Fruit fly (Drosophila melanogaster): Measurements from ENCODE around the gene elm.

The elm gene

dm6 chr3R:5654692-5655181 lies at the start of gene elm, which contains the start of gene MED27 (continued):
- TF ChIP-seq Lim3 (GFP tag; IDR thresholded peaks at IDR 0.05) (peak; percentile 81), CG5245 (GFP tag; optimal IDR thresholded peaks at IDR 0.05) (peak; percentile 88), az2 (GFP tag; optimal IDR thresholded peaks at IDR 0.05) (peak; percentile 96), pnt (GFP tag; optimal IDR thresholded peaks at IDR 0.05) (peak; percentile 92), eve (GFP tag; optimal IDR thresholded peaks at IDR 0.05) (peak in 1 of 2 experiments; percentile 66), Nf-YC (tag; optimal IDR thresholded peaks at IDR 0.05) (peak; percentile 90), ase (GFP tag; IDR thresholded peaks at IDR 0.05) (peak; percentile 88), CG11504 (tag; optimal IDR thresholded peaks at IDR 0.05) (peak; percentile 89), dimm (GFP tag; IDR thresholded peaks at IDR 0.05) (peak; percentile 82), CG1024 (GFP tag; IDR thresholded peaks at IDR 0.05) (peak; percentile 60; the same call in 1 of the 2 replicates), tap (tag; optimal IDR thresholded peaks at IDR 0.05) (peak; percentile 62), CG7963 (GFP tag; IDR thresholded peaks at IDR 0.05; ENCODE audit: partially characterized antibody) (peak; percentile 58; the same call in 1 of the 3 replicates), zen (tag; optimal IDR thresholded peaks at IDR 0.05) (peak; percentile 94), CG6683 (GFP tag; optimal IDR thresholded peaks at IDR 0.05) (peak; percentile 52), CG4854 (GFP tag; optimal IDR thresholded peaks at IDR 0.05) (peak; percentile 86), jigr1 (GFP tag; IDR thresholded peaks at IDR 0.05) (peak; percentile 93), HHEX (GFP tag; optimal IDR thresholded peaks at IDR 0.05) (peak; percentile 87), Hmr (GFP tag; optimal IDR thresholded peaks at IDR 0.05) (peak; percentile 93), CG3995 (GFP tag; optimal IDR thresholded peaks at IDR 0.05) (peak; percentile 66), CG10321 (GFP tag; IDR thresholded peaks at IDR 0.05) (peak; percentile 48; the same call in 1 of the 2 replicates), ATbp (GFP tag; optimal IDR thresholded peaks at IDR 0.05) (peak; percentile 68), CG4424 (GFP tag; optimal IDR thresholded peaks at IDR 0.05) (peak; percentile 95), CG5180 (GFP tag; optimal IDR thresholded peaks at IDR 0.05) (no peak), mld (GFP tag; IDR thresholded peaks at IDR 0.05; ENCODE audit: partially characterized antibody) (peak; percentile 72), CG8290 (GFP tag; optimal IDR thresholded peaks at IDR 0.05) (peak; percentile 90), CG8290 (tag; optimal IDR thresholded peaks at IDR 0.05) (peak; percentile 64 to 70), CG7357 (GFP tag; IDR thresholded peaks at IDR 0.05) (peak; percentile 87), zfh1 (GFP tag; IDR thresholded peaks at IDR 0.05) (peak; percentile 94), CG8359 (GFP tag; optimal IDR thresholded peaks at IDR 0.05; ENCODE audit: borderline replicate concordance) (peak; percentile 69), Aef1 (GFP tag; IDR thresholded peaks at IDR 0.05) (peak; percentile 95), Ssrp (tag; optimal IDR thresholded peaks at IDR 0.05) (peak; percentile 94), peb (GFP tag; IDR thresholded peaks at IDR 0.05) (peak; percentile 85)

dm6 chr3R:5701104-5701503 lies 46.4 kb upstream of the elm start:
- TF ChIP-seq mld (GFP tag; IDR thresholded peaks at IDR 0.05; ENCODE audit: partially characterized antibody) (no peak), ftz-f1 (GFP tag; optimal IDR thresholded peaks at IDR 0.05) (no peak), CG8281 (tag; optimal IDR thresholded peaks at IDR 0.05) (peak; percentile 14), CG10979 (tag; optimal IDR thresholded peaks at IDR 0.05) (peak; percentile 4), Bteb2 (GFP tag; optimal IDR thresholded peaks at IDR 0.05) (no peak), CG14860 (GFP tag; IDR thresholded peaks at IDR 0.05; ENCODE audit: partially characterized antibody) (peak; percentile 26; the same call in 1 of the 3 replicates), lbe (GFP tag; optimal IDR thresholded peaks at IDR 0.05) (no peak), CG6683 (GFP tag; optimal IDR thresholded peaks at IDR 0.05) (no peak), CG2199 (GFP tag; IDR thresholded peaks at IDR 0.05) (peak; percentile 80; the same call in 2 of the 3 replicates), TFAM (GFP tag; optimal IDR thresholded peaks at IDR 0.05) (no peak), Blimp-1 (GFP tag; optimal IDR thresholded peaks at IDR 0.05) (peak; percentile 7), Xrp1 (GFP tag; IDR thresholded peaks at IDR 0.05) (0 out of 2 replicates have a peak, but pooled peaks have one; percentile 9), Trl (optimal IDR thresholded peaks at IDR 0.05) (peak; percentile 82 to 94), Trl (GFP tag; optimal IDR thresholded peaks at IDR 0.05) (no peak), Stat92E (GFP tag; optimal IDR thresholded peaks at IDR 0.05) (no peak), bowl (GFP tag; IDR thresholded peaks at IDR 0.05) (no peak), CG8089 (GFP tag; optimal IDR thresholded peaks at IDR 0.05) (no peak), luna (GFP tag; optimal IDR thresholded peaks at IDR 0.05) (no peak), Doc3 (GFP tag; IDR thresholded peaks at IDR 0.05; ENCODE audit: partially characterized antibody) (peak; percentile 28; the same call in 1 of the 3 replicates), ap (GFP tag; IDR thresholded peaks at IDR 0.05) (no peak), CG8290 (GFP tag; optimal IDR thresholded peaks at IDR 0.05) (no peak), CG8290 (tag; optimal IDR thresholded peaks at IDR 0.05) (peak in 1 of 2 experiments; percentile 0), CG11456 (GFP tag; IDR thresholded peaks at IDR 0.05) (no peak)

All from whole organism, embryonic.